Worm (Caenorhabditis elegans): ENCODE measurements around the gene clec-27.

ce11 chrV:16827485-16827884 is 26.9 kb upstream of the clec-27 start, which contains the start of gene srh-216:
- TF ChIP-seq unc-62 (GFP tag; optimal IDR thresholded peaks at IDR 0.05) (no peak), jun-1 (tag; optimal IDR thresholded peaks at IDR 0.05) (no peak), C16A3.4 (tag; optimal IDR thresholded peaks at IDR 0.05) (no peak), nhr-77 (tag; optimal IDR thresholded peaks at IDR 0.05) (no peak)
